Worm (Caenorhabditis elegans) whole organism, dauer: ENCODE data around the gene bath-29.

Experiments
- unc-62 ChIP-seq: sonication (generic microtip); optimal IDR thresholded peaks from 2 replicates; lab custom pipeline; 2017; ENCODE audit warnings: missing biosample characterization, missing genetic modification reagents, missing genetic modification characterization

bath-29 gene

ce11 chrII:3344917-3345316 is 3.4 kb upstream of the bath-29 start, which contains the start of gene bath-28:
Gene bath-28, minus strand, starts transcription at chrII:3344967.
- TF ChIP-seq unc-62 (GFP tag; lab: Kevin White, UChicago), result no peak

- no peak for TF ChIP-seq unc-62 (GFP tag; lab: Kevin White, UChicago)
Observed at ce11 chrII:3346328-3346780, 2.0 kb upstream of the bath-29 start, which contains the start of gene bath-30. Gene bath-30, minus strand, starts transcription at chrII:3346378.

ce11 chrII:3349820-3350291 is 1.5 kb downstream of the bath-29 start, which contains the start of gene F14D2.8:
Gene F14D2.8, minus strand, starts transcription at chrII:3349870.
- no peak for TF ChIP-seq unc-62 (GFP tag; lab: Kevin White, UChicago)

ce11 chrII:3358834-3359233 is 10.5 kb downstream of the bath-29 start, which contains the start of the genes lido-14 and bath-27:
Gene lido-14, plus strand, starts transcription at chrII:3359134.
Gene bath-27, plus strand, starts transcription at chrII:3359139.
- no peak for TF ChIP-seq unc-62 (GFP tag; lab: Kevin White, UChicago)

- TF ChIP-seq unc-62 (GFP tag; lab: Kevin White, UChicago), result no peak
Observed at ce11 chrII:3367100-3367499, 18.7 kb downstream of the bath-29 start, which contains the start of gene Y49F6C.6. Gene Y49F6C.6, minus strand, starts transcription at chrII:3367200.

- no peak for TF ChIP-seq unc-62 (GFP tag; lab: Kevin White, UChicago)
Observed at ce11 chrII:3368097-3368496, 19.7 kb downstream of the bath-29 start, which contains the start of gene Y49F6C.7. Gene Y49F6C.7, minus strand, starts transcription at chrII:3368197.

ce11 chrII:3370061-3370460 is 21.7 kb downstream of the bath-29 start, which contains the start of gene Y49F6C.8:
Gene Y49F6C.8, minus strand, starts transcription at chrII:3370111.
- no peak for TF ChIP-seq unc-62 (GFP tag; lab: Kevin White, UChicago)

ce11 chrII:3371010-3371409 is 22.6 kb downstream of the bath-29 start, which contains the start of gene bath-23:
Gene bath-23, plus strand, starts transcription at chrII:3371310.
- no peak for TF ChIP-seq unc-62 (GFP tag; lab: Kevin White, UChicago)

- TF ChIP-seq unc-62 (GFP tag; lab: Kevin White, UChicago), result no peak
Observed at ce11 chrII:3373875-3374274, 25.5 kb downstream of the bath-29 start.

ce11 chrII:3374779-3375178 is 26.4 kb downstream of the bath-29 start, which contains the start of gene bath-10:
Gene bath-10, plus strand, starts transcription at chrII:3375079.
- no peak for TF ChIP-seq unc-62 (GFP tag; lab: Kevin White, UChicago)

ce11 chrII:3375302-3375701 is 26.9 kb downstream of the bath-29 start:
- no peak for TF ChIP-seq unc-62 (GFP tag; lab: Kevin White, UChicago)

- TF ChIP-seq unc-62 (GFP tag; lab: Kevin White, UChicago), result no peak
Observed at ce11 chrII:3376789-3377188, 28.4 kb downstream of the bath-29 start, which contains the start of gene bath-9. Gene bath-9, plus strand, starts transcription at chrII:3377089.

ce11 chrII:3378275-3378674 is 29.9 kb downstream of the bath-29 start, which contains the start of gene Y49F6C.2:
Gene Y49F6C.2, plus strand, starts transcription at chrII:3378575.
- no peak for TF ChIP-seq unc-62 (GFP tag; lab: Kevin White, UChicago)

- TF ChIP-seq unc-62 (GFP tag; lab: Kevin White, UChicago), result no peak
Observed at ce11 chrII:3381510-3381909, 33.1 kb downstream of the bath-29 start, which contains the start of gene T06D4.1. Gene T06D4.1, plus strand, starts transcription at chrII:3381830.

ce11 chrII:3383116-3383515 is 34.8 kb downstream of the bath-29 start:
- no peak for TF ChIP-seq unc-62 (GFP tag; lab: Kevin White, UChicago)

- TF ChIP-seq unc-62 (GFP tag; lab: Kevin White, UChicago), result no peak
Observed at ce11 chrII:3385736-3386135, 37.4 kb downstream of the bath-29 start, which contains the start of gene T06D4.2. Gene T06D4.2, minus strand, starts transcription at chrII:3385905.

ce11 chrII:3387503-3387902 is 39.1 kb downstream of the bath-29 start, which contains the start of gene T06D4.6:
Gene T06D4.6, minus strand, starts transcription at chrII:3387603.
- no peak for TF ChIP-seq unc-62 (GFP tag; lab: Kevin White, UChicago)
